Worm (Caenorhabditis elegans): Measurements from ENCODE around the gene msp-10.

Gene msp-10

DNA sequence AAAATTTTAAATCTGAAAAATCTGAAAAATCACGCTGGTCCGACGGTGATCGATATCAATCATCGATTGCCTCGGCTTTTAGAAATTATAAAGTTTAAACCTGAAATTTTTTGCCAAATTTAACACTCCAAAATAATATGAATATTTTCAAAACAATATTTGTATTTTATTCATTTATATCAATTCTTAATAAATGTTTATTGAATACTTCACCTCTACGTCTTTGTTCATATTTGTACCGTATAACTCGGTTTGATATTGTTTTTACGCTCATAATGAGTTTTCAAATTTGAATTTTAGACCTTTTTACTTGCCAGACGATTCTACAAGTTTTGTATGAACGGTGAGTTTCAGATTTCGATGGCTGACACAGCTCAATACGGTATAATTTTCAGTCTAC is 27.3 kb downstream of the msp-10 start, which contains the start of the genes K07F5.15 and K07F5.22:
TSS of gene K07F5.15 (plus strand) at position 301 of the 400 bp plus-strand sequence.
TSS of gene K07F5.22 (plus strand) at position 301 of the 400 bp plus-strand sequence.
- TF ChIP-seq skn-1 (tag; optimal IDR thresholded peaks at IDR 0.05): no peak
- no peak for TF ChIP-seq ceh-82 (tag; optimal IDR thresholded peaks at IDR 0.05)
- TF ChIP-seq egl-5 (tag; optimal IDR thresholded peaks at IDR 0.05): no peak
- TF ChIP-seq pqm-1 (tag; optimal IDR thresholded peaks at IDR 0.05): no peak
- no peak for TF ChIP-seq ceh-28 (tag; optimal IDR thresholded peaks at IDR 0.05)
- no peak for TF ChIP-seq nhr-67 (tag; optimal IDR thresholded peaks at IDR 0.05)
- no peak for TF ChIP-seq fkh-10 (GFP tag; optimal IDR thresholded peaks at IDR 0.05)
- no peak for TF ChIP-seq nhr-43 (tag; optimal IDR thresholded peaks at IDR 0.05; ENCODE audit: poor library complexity, severe bottlenecking)
- TF ChIP-seq nhr-12 (tag; optimal IDR thresholded peaks at IDR 0.05): no peak

DNA sequence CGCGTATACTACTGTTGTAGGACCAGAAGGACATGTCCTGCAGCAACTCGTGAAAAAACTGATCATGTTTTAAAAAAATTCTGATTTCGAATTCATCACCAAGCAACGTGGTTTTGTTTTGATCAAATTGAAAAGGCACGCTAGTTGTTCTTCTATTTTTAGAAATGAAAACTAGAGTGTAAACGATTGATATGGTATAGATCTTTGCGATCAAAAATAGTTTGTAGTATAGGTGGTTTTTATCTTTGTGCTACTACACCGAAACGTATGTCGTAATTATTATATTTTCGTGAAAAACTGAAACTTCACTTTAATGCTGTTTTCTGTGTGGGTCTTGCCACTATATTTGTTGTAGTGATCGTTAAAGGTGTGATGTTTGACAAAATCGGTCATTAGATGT is 29.4 kb downstream of the msp-10 start:
- TF ChIP-seq egl-27 (tag; optimal IDR thresholded peaks at IDR 0.05) (no peak), ztf-11 (tag; optimal IDR thresholded peaks at IDR 0.05) (no peak), nhr-237 (tag; optimal IDR thresholded peaks at IDR 0.05) (no peak), unc-62 (GFP tag; optimal IDR thresholded peaks at IDR 0.05) (no peak), aly-2 (tag; optimal IDR thresholded peaks at IDR 0.05) (no peak), tbx-2 (tag; optimal IDR thresholded peaks at IDR 0.05) (no peak), nhr-43 (tag; optimal IDR thresholded peaks at IDR 0.05; ENCODE audit: poor library complexity, severe bottlenecking) (no peak), fos-1 (tag; optimal IDR thresholded peaks at IDR 0.05) (no peak), lsy-12 (tag; optimal IDR thresholded peaks at IDR 0.05) (no peak), ceh-9 (tag; optimal IDR thresholded peaks at IDR 0.05) (no peak), ceh-16 (tag; optimal IDR thresholded peaks at IDR 0.05) (no peak), nhr-12 (tag; optimal IDR thresholded peaks at IDR 0.05) (no peak), mdl-1 (tag; optimal IDR thresholded peaks at IDR 0.05) (no peak), jun-1 (tag; optimal IDR thresholded peaks at IDR 0.05) (no peak), fkh-10 (GFP tag; optimal IDR thresholded peaks at IDR 0.05) (no peak), pha-4 (tag; optimal IDR thresholded peaks at IDR 0.05) (no peak), nhr-23 (tag; optimal IDR thresholded peaks at IDR 0.05) (no peak), nfya-1 (tag; optimal IDR thresholded peaks at IDR 0.05; ENCODE audit: insufficient read depth) (no peak), daf-12 (tag; optimal IDR thresholded peaks at IDR 0.05) (no peak), nhr-76 (tag; optimal IDR thresholded peaks at IDR 0.05) (no peak)

DNA sequence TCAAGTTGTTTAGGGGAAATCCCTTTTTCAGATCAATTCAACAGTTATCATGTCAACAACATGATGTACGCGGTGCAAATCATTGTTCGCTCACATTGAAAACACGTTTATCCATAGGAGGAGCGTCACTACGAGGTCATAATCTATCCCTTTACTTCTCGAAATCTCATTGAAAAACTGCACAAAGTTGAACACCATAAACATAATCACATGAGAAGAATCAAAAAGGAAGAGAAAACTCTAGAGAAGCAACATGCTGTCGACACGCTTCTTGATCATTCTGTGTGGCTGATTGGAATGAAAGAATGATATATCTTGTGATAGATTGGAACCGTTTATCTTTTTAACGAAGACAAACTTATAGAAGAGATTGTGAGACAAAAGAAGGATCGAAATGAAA is 30.5 kb downstream of the msp-10 start:
- TF ChIP-seq tbx-2 (tag; optimal IDR thresholded peaks at IDR 0.05) (peak; percentile 57), ceh-28 (tag; optimal IDR thresholded peaks at IDR 0.05) (peak; percentile 48), nhr-67 (tag; optimal IDR thresholded peaks at IDR 0.05) (no peak), nhr-43 (tag; optimal IDR thresholded peaks at IDR 0.05; ENCODE audit: poor library complexity, severe bottlenecking) (peak; percentile 99), ztf-4 (tag; optimal IDR thresholded peaks at IDR 0.05) (peak; percentile 77), nhr-25 (tag; optimal IDR thresholded peaks at IDR 0.05) (peak; percentile 93), elt-3 (tag; optimal IDR thresholded peaks at IDR 0.05) (peak in 2 of 3 experiments; percentile 40 to 50), lsy-12 (tag; optimal IDR thresholded peaks at IDR 0.05) (peak; percentile 30), fkh-2 (tag; optimal IDR thresholded peaks at IDR 0.05) (no peak), mdl-1 (tag; optimal IDR thresholded peaks at IDR 0.05) (peak; percentile 35), ama-1 (optimal IDR thresholded peaks at IDR 0.05) (no peak), nfya-1 (tag; optimal IDR thresholded peaks at IDR 0.05; ENCODE audit: insufficient read depth) (peak; percentile 29), ceh-82 (tag; optimal IDR thresholded peaks at IDR 0.05) (no peak), nhr-23 (tag; optimal IDR thresholded peaks at IDR 0.05) (peak; percentile 99), unc-62 (GFP tag; optimal IDR thresholded peaks at IDR 0.05) (peak; percentile 3), egl-5 (tag; optimal IDR thresholded peaks at IDR 0.05) (no peak), nhr-76 (tag; optimal IDR thresholded peaks at IDR 0.05) (no peak)

DNA sequence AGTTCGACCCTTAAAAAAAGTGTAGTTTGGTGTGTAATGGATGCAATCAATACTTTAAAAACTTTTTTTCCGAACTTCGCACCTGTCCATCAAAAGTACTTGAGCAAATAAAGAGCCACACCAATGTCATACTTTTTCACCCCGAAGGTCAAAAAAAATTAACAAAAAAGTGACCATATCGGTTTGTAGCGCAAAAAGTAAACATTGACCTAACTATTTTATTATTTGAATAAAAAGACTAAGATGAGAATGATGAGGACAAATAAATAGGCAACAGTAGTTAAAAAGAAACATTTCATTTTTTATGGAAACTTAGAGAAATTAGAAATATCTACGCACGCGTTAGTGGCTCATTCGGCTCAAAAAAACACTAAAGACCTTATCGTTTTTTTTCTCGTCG is 31.9 kb downstream of the msp-10 start:
- TF ChIP-seq pha-4 (tag; optimal IDR thresholded peaks at IDR 0.05) (peak; percentile 91), fos-1 (tag; optimal IDR thresholded peaks at IDR 0.05) (no peak), sea-2 (GFP tag; optimal IDR thresholded peaks at IDR 0.05) (no peak)

DNA sequence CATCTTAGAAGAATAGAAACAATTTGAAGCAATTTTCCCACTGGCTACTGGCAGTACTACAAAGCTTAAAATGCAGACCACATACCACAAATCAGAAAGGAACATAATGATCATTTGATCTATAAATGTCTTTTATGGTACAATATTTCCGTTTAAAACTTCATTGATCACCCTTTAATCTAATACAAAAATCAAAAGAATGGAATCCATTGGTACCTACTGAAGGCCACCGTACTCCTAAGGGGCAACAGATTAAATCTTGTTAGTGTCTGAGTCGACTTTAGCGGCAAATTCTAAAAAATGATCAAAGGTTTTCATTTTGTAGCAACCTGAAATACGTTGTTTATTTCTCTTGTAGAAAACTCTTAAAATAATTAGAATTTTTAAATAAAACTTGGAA is 34.8 kb downstream of the msp-10 start:
- TF ChIP-seq egl-27 (tag; optimal IDR thresholded peaks at IDR 0.05) (no peak), ztf-11 (tag; optimal IDR thresholded peaks at IDR 0.05) (no peak), elt-1 (tag; optimal IDR thresholded peaks at IDR 0.05) (peak; percentile 70), lin-15B (tag; optimal IDR thresholded peaks at IDR 0.05) (no peak), ceh-82 (tag; optimal IDR thresholded peaks at IDR 0.05) (no peak), nhr-25 (tag; optimal IDR thresholded peaks at IDR 0.05) (peak; percentile 3), tbx-2 (tag; optimal IDR thresholded peaks at IDR 0.05) (no peak), lin-39 (tag; optimal IDR thresholded peaks at IDR 0.05) (no peak), nhr-23 (tag; optimal IDR thresholded peaks at IDR 0.05) (no peak), snpc-4 (tag; optimal IDR thresholded peaks at IDR 0.05) (no peak), nfya-1 (tag; optimal IDR thresholded peaks at IDR 0.05; ENCODE audit: insufficient read depth) (no peak), ama-1 (optimal IDR thresholded peaks at IDR 0.05) (no peak), unc-62 (GFP tag; optimal IDR thresholded peaks at IDR 0.05) (no peak), daf-12 (tag; optimal IDR thresholded peaks at IDR 0.05) (no peak), fos-1 (tag; optimal IDR thresholded peaks at IDR 0.05) (no peak), nhr-43 (tag; optimal IDR thresholded peaks at IDR 0.05; ENCODE audit: poor library complexity, severe bottlenecking) (no peak), elt-2 (tag; optimal IDR thresholded peaks at IDR 0.05) (no peak)
